Fruit fly (Drosophila melanogaster) whole organism, embryonic: ENCODE data around the gene CG11263.

Source experiments
- Bdp1 ChIP-seq: fragments of 200-800 bp; sonication (Bioruptor generic); optimal IDR thresholded peaks from 3 replicates; lab custom pipeline; 2016; ENCODE audit warnings: missing biosample characterization, missing genetic modification characterization
- CG10147 ChIP-seq: fragments of 200-800 bp; sonication (Bioruptor generic); optimal IDR thresholded peaks from 2 replicates; lab custom pipeline; 2019; ENCODE audit warnings: missing biosample characterization, mild to moderate bottlenecking, missing genetic modification characterization, moderate library complexity
- CG10209 ChIP-seq: fragments of 200-800 bp; sonication (Bioruptor generic); optimal IDR thresholded peaks from 3 replicates; lab custom pipeline; 2017; ENCODE audit warnings: missing biosample characterization, mild to moderate bottlenecking, missing genetic modification characterization, missing genetic modification reagents
- CG1024 ChIP-seq: fragments of 200-800 bp; sonication (Bioruptor generic); IDR thresholded peaks from 2 replicates; pipeline ENCODE4 v1.3.6; 2022; ENCODE audit warnings: missing biosample characterization, missing genetic modification characterization
- CG10274 ChIP-seq: fragments of 200-800 bp; sonication (Bioruptor generic); optimal IDR thresholded peaks from 3 replicates; lab custom pipeline; 2017; ENCODE audit warnings: missing biosample characterization, mild to moderate bottlenecking, missing genetic modification characterization
- CG10431 ChIP-seq: fragments of 200-800 bp; sonication (Bioruptor generic); optimal IDR thresholded peaks from 3 replicates; lab custom pipeline; 2018; ENCODE audit warnings: missing biosample characterization, mild to moderate bottlenecking, missing genetic modification characterization
- CG11723 ChIP-seq: fragments of 200-800 bp; sonication (Bioruptor generic); optimal IDR thresholded peaks from 2 replicates; lab custom pipeline; 2017; ENCODE audit warnings: missing biosample characterization, mild to moderate bottlenecking, missing genetic modification characterization
- CG16813 ChIP-seq: fragments of 200-800 bp; sonication (Bioruptor generic); IDR thresholded peaks from 3 replicates; pipeline ENCODE4 v1.3.6; 2022; ENCODE audit warnings: missing biosample characterization, missing genetic modification characterization; ENCODE audit not compliant: partially characterized antibody
- CG17328 ChIP-seq: fragments of 200-800 bp; sonication (Bioruptor generic); IDR thresholded peaks from 2 replicates; pipeline ENCODE4 v1.3.6; 2022; ENCODE audit warnings: missing biosample characterization, missing genetic modification characterization
- CG17612 ChIP-seq: fragments of 200-800 bp; sonication (Bioruptor generic); IDR thresholded peaks from 2 replicates; pipeline ENCODE4 v1.3.6; 2022; ENCODE audit warnings: missing biosample characterization, missing genetic modification characterization
- CG18599 ChIP-seq: fragments of 200-800 bp; sonication (Bioruptor generic); optimal IDR thresholded peaks from 3 replicates; lab custom pipeline; 2017; ENCODE audit warnings: missing biosample characterization, missing genetic modification characterization, mild to moderate bottlenecking, moderate library complexity, missing genetic modification reagents
- CG2875 ChIP-seq: fragments of 200-800 bp; sonication (Bioruptor generic); optimal IDR thresholded peaks from 2 replicates; lab custom pipeline; 2017; ENCODE audit warnings: missing biosample characterization, mild to moderate bottlenecking, missing genetic modification characterization, missing genetic modification reagents
- CG30020 ChIP-seq: fragments of 200-800 bp; optimal IDR thresholded peaks from 2 replicates; lab custom pipeline; 2019; ENCODE audit warnings: missing biosample characterization, mild to moderate bottlenecking, missing genetic modification characterization, moderate library complexity
- CG4404 ChIP-seq: fragments of 200-800 bp; sonication (Bioruptor generic); IDR thresholded peaks from 2 replicates; pipeline ENCODE4 v1.3.6; 2022; ENCODE audit warnings: missing biosample characterization, missing genetic modification characterization
- CG5245 ChIP-seq: fragments of 200-800 bp; sonication (Bioruptor generic); optimal IDR thresholded peaks from 3 replicates; lab custom pipeline; 2016; ENCODE audit warnings: missing biosample characterization, missing genetic modification characterization
- CG7271 ChIP-seq: fragments of 200-800 bp; sonication (Bioruptor generic); optimal IDR thresholded peaks from 2 replicates; lab custom pipeline; 2018; ENCODE audit warnings: missing biosample characterization, mild to moderate bottlenecking, missing genetic modification characterization, moderate library complexity
- CG7372 ChIP-seq: fragments of 200-800 bp; sonication (Bioruptor generic); IDR thresholded peaks from 2 replicates; pipeline ENCODE4 v1.3.6; 2022; ENCODE audit warnings: missing biosample characterization, missing genetic modification characterization
- CG7556 ChIP-seq: fragments of 200-800 bp; sonication (Bioruptor generic); optimal IDR thresholded peaks from 2 replicates; lab custom pipeline; 2017; ENCODE audit warnings: missing biosample characterization, mild to moderate bottlenecking, missing genetic modification characterization
- CG8924 ChIP-seq: fragments of 200-800 bp; optimal IDR thresholded peaks from 3 replicates; lab custom pipeline; 2019; ENCODE audit warnings: missing biosample characterization, mild to moderate bottlenecking, missing genetic modification characterization, moderate library complexity
- CG8944 ChIP-seq: fragments of 200-800 bp; sonication (Bioruptor generic); optimal IDR thresholded peaks from 3 replicates; lab custom pipeline; 2016; ENCODE audit warnings: missing biosample characterization, missing genetic modification characterization
- D ChIP-seq, 2 experiments: fragments of 200-800 bp in 1 of 2; fragments of >200 bp in 1 of 2; sonication (Bioruptor generic) in 1 of 2; optimal IDR thresholded peaks; 2 replicates in 1 of 2; 3 replicates in 1 of 2; lab custom pipeline; 2017; ENCODE audit warnings: mild to moderate bottlenecking in 1 of 2, missing biosample characterization in 1 of 2, missing genetic modification characterization in 1 of 2, missing genetic modification reagents in 1 of 2
- Dbx ChIP-seq: fragments of 200-800 bp; sonication (Bioruptor generic); IDR thresholded peaks from 3 replicates; pipeline ENCODE4 v1.3.6; 2022; ENCODE audit warnings: missing biosample characterization, missing genetic modification characterization
- Drgx ChIP-seq: fragments of 200-800 bp; sonication (Bioruptor generic); IDR thresholded peaks from 2 replicates; pipeline ENCODE4 v1.3.6; 2022; ENCODE audit warnings: missing biosample characterization, missing genetic modification characterization
- Ets65A ChIP-seq: fragments of 200-800 bp; sonication (Bioruptor generic); peaks from one replicate; lab custom pipeline; 2016; ENCODE audit warnings: missing biosample characterization, missing genetic modification characterization
- Fer1 ChIP-seq: fragments of 200-800 bp; sonication (Bioruptor generic); optimal IDR thresholded peaks from 2 replicates; lab custom pipeline; 2017; ENCODE audit warnings: missing biosample characterization, mild to moderate bottlenecking, missing genetic modification characterization
- H15 ChIP-seq: fragments of 200-800 bp; sonication (Bioruptor generic); IDR thresholded peaks from 3 replicates; pipeline ENCODE4 v1.3.6; 2022; ENCODE audit warnings: missing biosample characterization, missing genetic modification characterization
- NC2α ChIP-seq: fragments of 200-800 bp; sonication (Bioruptor generic); optimal IDR thresholded peaks from 2 replicates; lab custom pipeline; 2016; ENCODE audit warnings: missing biosample characterization, missing genetic modification characterization
- NfI ChIP-seq: fragments of 200-800 bp; sonication (Bioruptor generic); optimal IDR thresholded peaks from 3 replicates; lab custom pipeline; 2018; ENCODE audit warnings: missing biosample characterization, mild to moderate bottlenecking, missing genetic modification characterization, moderate library complexity
- Scr ChIP-seq: fragments of 200-800 bp; sonication (Bioruptor generic); IDR thresholded peaks from 2 replicates; pipeline ENCODE4 v1.3.6; 2022; ENCODE audit warnings: missing biosample characterization, missing genetic modification characterization; ENCODE audit not compliant: partially characterized antibody
- amos ChIP-seq: fragments of 200-800 bp; sonication (Bioruptor generic); IDR thresholded peaks from 2 replicates; pipeline ENCODE4 v1.3.6; 2022; ENCODE audit warnings: missing biosample characterization, missing genetic modification characterization; ENCODE audit not compliant: partially characterized antibody
- ap ChIP-seq: fragments of 200-800 bp; sonication (Bioruptor generic); IDR thresholded peaks from 2 replicates; pipeline ENCODE4 v1.3.6; 2022; ENCODE audit warnings: missing biosample characterization, missing genetic modification characterization
- br ChIP-seq: fragments of >200 bp; optimal IDR thresholded peaks from 2 replicates; lab custom pipeline; 2017
- cato ChIP-seq: fragments of 200-800 bp; sonication (Bioruptor generic); optimal IDR thresholded peaks from 2 replicates; lab custom pipeline; 2016; ENCODE audit warnings: missing biosample characterization, missing genetic modification characterization, borderline replicate concordance
- chm ChIP-seq: fragments of 200-800 bp; sonication (Bioruptor generic); IDR thresholded peaks from 2 replicates; pipeline ENCODE4 v1.3.6; 2022; ENCODE audit warnings: missing biosample characterization, missing genetic modification characterization
- crol ChIP-seq: fragments of 200-800 bp; sonication (Bioruptor generic); IDR thresholded peaks from 2 replicates; pipeline ENCODE4 v1.3.6; 2022; ENCODE audit warnings: missing biosample characterization, missing genetic modification characterization
- danr ChIP-seq: fragments of 200-800 bp; sonication (Bioruptor generic); IDR thresholded peaks from 2 replicates; pipeline ENCODE4 v1.3.6; 2022; ENCODE audit warnings: missing biosample characterization, missing genetic modification characterization
- dm ChIP-seq: fragments of 200-800 bp; sonication (Bioruptor generic); optimal IDR thresholded peaks from 3 replicates; lab custom pipeline; 2016; ENCODE audit warnings: missing biosample characterization, missing genetic modification characterization
- emc ChIP-seq: fragments of 200-800 bp; sonication (Bioruptor generic); optimal IDR thresholded peaks from 2 replicates; lab custom pipeline; 2016; ENCODE audit warnings: missing biosample characterization, missing genetic modification characterization
- ewg ChIP-seq: fragments of 200-800 bp; sonication (Bioruptor generic); optimal IDR thresholded peaks from 3 replicates; lab custom pipeline; 2017; ENCODE audit warnings: mild to moderate bottlenecking, missing biosample characterization, missing genetic modification reagents, missing genetic modification characterization
- exex ChIP-seq: fragments of 200-800 bp; sonication (Bioruptor generic); optimal IDR thresholded peaks from 4 replicates; lab custom pipeline; 2018; ENCODE audit warnings: missing biosample characterization, mild to moderate bottlenecking, missing genetic modification characterization, moderate library complexity
- fd3F ChIP-seq: fragments of 200-800 bp; sonication (Bioruptor generic); optimal IDR thresholded peaks from 2 replicates; lab custom pipeline; 2018; ENCODE audit warnings: missing biosample characterization, mild to moderate bottlenecking, missing genetic modification characterization, moderate library complexity
- h ChIP-seq: fragments of >200 bp; optimal IDR thresholded peaks from 2 replicates; lab custom pipeline; 2017
- knrl ChIP-seq: fragments of 200-800 bp; sonication (Bioruptor generic); IDR thresholded peaks from 3 replicates; pipeline ENCODE4 v1.3.6; 2022; ENCODE audit warnings: missing biosample characterization, missing genetic modification characterization; ENCODE audit not compliant: partially characterized antibody
- maf-S ChIP-seq: fragments of 200-800 bp; sonication (Bioruptor generic); optimal IDR thresholded peaks from 2 replicates; lab custom pipeline; 2016; ENCODE audit warnings: missing biosample characterization, missing genetic modification characterization
- onecut ChIP-seq: fragments of 200-800 bp; sonication (Bioruptor generic); IDR thresholded peaks from 2 replicates; pipeline ENCODE4 v1.3.6; 2022; ENCODE audit warnings: missing biosample characterization, missing genetic modification characterization
- pan ChIP-seq, 4 experiments: fragments of >200 bp in 3 of 4; fragments of 200-800 bp in 1 of 4; sonication (Bioruptor generic) in 1 of 4; optimal IDR thresholded peaks in 3 of 4; IDR thresholded peaks in 1 of 4; 2 replicates each; pipeline versions ENCODE4 v1.3.6 to Lab custom; 2017 to 2022; ENCODE audit warnings: missing biosample characterization in 2 of 4, missing genetic modification characterization in 2 of 4, mixed read lengths in 1 of 4
- ranshi ChIP-seq: fragments of 200-800 bp; sonication (Bioruptor generic); IDR thresholded peaks from 2 replicates; pipeline ENCODE4 v1.3.6; 2022; ENCODE audit warnings: missing biosample characterization, missing genetic modification characterization
- repo ChIP-seq: fragments of 200-800 bp; sonication (Bioruptor generic); optimal IDR thresholded peaks from 2 replicates; lab custom pipeline; 2016; ENCODE audit warnings: missing biosample characterization, missing genetic modification characterization
- sima ChIP-seq: fragments of 200-800 bp; sonication (Bioruptor generic); optimal IDR thresholded peaks from 2 replicates; lab custom pipeline; 2016; ENCODE audit warnings: missing biosample characterization, missing genetic modification characterization
- sob ChIP-seq: fragments of 200-800 bp; sonication (Bioruptor generic); IDR thresholded peaks from 2 replicates; pipeline ENCODE4 v1.3.6; 2022; ENCODE audit warnings: missing biosample characterization, missing genetic modification characterization
- trem ChIP-seq: fragments of 200-800 bp; optimal IDR thresholded peaks from 3 replicates; lab custom pipeline; 2019; ENCODE audit warnings: missing biosample characterization, mild to moderate bottlenecking, missing genetic modification characterization, moderate library complexity

CG11263 gene

DNA sequence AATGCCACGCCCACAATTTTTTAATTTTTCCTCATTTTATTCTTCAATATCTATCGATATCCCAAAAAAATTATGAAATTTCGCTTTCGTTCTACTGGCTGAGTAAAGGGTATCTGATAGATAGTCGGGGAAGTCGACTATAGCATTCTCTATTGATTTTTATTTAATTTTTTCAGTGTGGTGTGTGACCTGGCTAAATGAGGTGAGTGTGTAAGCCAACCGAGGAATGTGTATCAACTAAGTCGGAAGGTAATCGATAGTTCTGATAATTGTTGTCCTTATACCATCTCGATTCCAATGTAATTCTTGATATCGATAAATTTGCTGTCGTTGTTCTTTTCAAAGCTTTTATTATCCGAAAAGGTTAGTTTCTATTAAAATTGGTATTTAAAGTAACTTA lies at the start of gene CG11263 (continued):
- TF ChIP-seq CG5245 (GFP tag; lab: Kevin White, UChicago) = peak; percentile 7
- TF ChIP-seq ap (GFP tag; lab: Robert Waterston, UW) = no peak
- TF ChIP-seq CG30020 (tag; lab: Kevin White, UChicago) = no peak
- no peak for TF ChIP-seq D (optimal IDR thresholded peaks at IDR 0.05; lab: Kevin White, UChicago)
- peak; percentile 24 for TF ChIP-seq D (GFP tag; optimal IDR thresholded peaks at IDR 0.05; lab: Kevin White, UChicago)
- peak; percentile 86 for TF ChIP-seq CG16813 (GFP tag; lab: Robert Waterston, UW)
- no peak for TF ChIP-seq CG18599 (GFP tag; lab: Kevin White, UChicago)
- TF ChIP-seq Scr (GFP tag; lab: Robert Waterston, UW) = peak; percentile 83
- no peak for TF ChIP-seq Bdp1 (GFP tag; lab: Kevin White, UChicago)
- TF ChIP-seq NfI (GFP tag; lab: Kevin White, UChicago) = peak; percentile 34
- TF ChIP-seq onecut (GFP tag; lab: Robert Waterston, UW) = peak; percentile 67
- no peak for TF ChIP-seq CG7372 (GFP tag; lab: Robert Waterston, UW)
- no peak for TF ChIP-seq CG4404 (GFP tag; lab: Robert Waterston, UW)
- no peak for TF ChIP-seq h (lab: Kevin White, UChicago)
- peak; percentile 57 for TF ChIP-seq sob (GFP tag; lab: Robert Waterston, UW)
- no peak for TF ChIP-seq Drgx
- TF ChIP-seq ranshi (GFP tag; lab: Robert Waterston, UW) = 0 out of 2 replicates have a peak, but pooled peaks have one; percentile 51
- no peak for TF ChIP-seq H15 (GFP tag; lab: Robert Waterston, UW)
- peak; percentile 50 for TF ChIP-seq CG8944 (GFP tag; lab: Kevin White, UChicago)
- TF ChIP-seq br (lab: Kevin White, UChicago) = no peak
- TF ChIP-seq maf-S = peak; percentile 54
- TF ChIP-seq dm (GFP tag; lab: Kevin White, UChicago) = peak; percentile 54
- TF ChIP-seq trem = peak; percentile 41
- TF ChIP-seq chm = no peak
- no peak for TF ChIP-seq CG7556 (GFP tag; lab: Kevin White, UChicago)
- no peak for TF ChIP-seq CG10431 (GFP tag; lab: Kevin White, UChicago)
- no peak for TF ChIP-seq CG1024 (GFP tag; lab: Robert Waterston, UW)
- peak; percentile 19 for TF ChIP-seq CG10209 (GFP tag; lab: Kevin White, UChicago)
- no peak for TF ChIP-seq crol (GFP tag; lab: Robert Waterston, UW)
- peak; percentile 96 for TF ChIP-seq Ets65A (GFP tag; lab: Kevin White, UChicago)
- no peak for TF ChIP-seq CG10147 (GFP tag; lab: Kevin White, UChicago)
- no peak for TF ChIP-seq emc (GFP tag; lab: Kevin White, UChicago)
- no peak for TF ChIP-seq CG7271 (tag; lab: Kevin White, UChicago)
- TF ChIP-seq CG11723 (GFP tag; lab: Kevin White, UChicago) = no peak
- TF ChIP-seq cato = no peak
- peak; percentile 79 for TF ChIP-seq knrl (GFP tag; lab: Robert Waterston, UW)
- no peak for TF ChIP-seq ewg
- TF ChIP-seq Dbx (GFP tag; lab: Robert Waterston, UW) = peak; percentile 73
- no peak for TF ChIP-seq NC2α (GFP tag; lab: Kevin White, UChicago)
- TF ChIP-seq repo (GFP tag; lab: Kevin White, UChicago) = peak; percentile 7
- peak; percentile 11; the same call in 1 of the 2 replicates for TF ChIP-seq CG17328 (GFP tag; lab: Robert Waterston, UW)
- no peak for TF ChIP-seq CG17612 (GFP tag; lab: Robert Waterston, UW)
- TF ChIP-seq Fer1 (GFP tag; lab: Kevin White, UChicago) = peak; percentile 35
- no peak for TF ChIP-seq exex
- no peak for TF ChIP-seq CG8924 (tag; lab: Kevin White, UChicago)
- no peak for TF ChIP-seq pan (optimal IDR thresholded peaks at IDR 0.05; lab: Kevin White, UChicago)
- peak in 1 of 2 experiments; percentile 42 for TF ChIP-seq pan (GFP tag; optimal IDR thresholded peaks at IDR 0.05 in 1 of 2, IDR thresholded peaks at IDR 0.05 in 1 of 2)
- no peak for TF ChIP-seq sima (GFP tag; lab: Kevin White, UChicago)
- no peak for TF ChIP-seq fd3F
- TF ChIP-seq amos (GFP tag; lab: Robert Waterston, UW) = peak; percentile 82
- no peak for TF ChIP-seq danr
- no peak for TF ChIP-seq CG2875
- TF ChIP-seq CG10274 (GFP tag; lab: Kevin White, UChicago) = no peak
